Fruit fly (Drosophila melanogaster): Measurements from ENCODE around the gene poe.
A peak's percentile ranks its signal among the peaks of the same experiment; 100 is the strongest.

The poe gene

DNA sequence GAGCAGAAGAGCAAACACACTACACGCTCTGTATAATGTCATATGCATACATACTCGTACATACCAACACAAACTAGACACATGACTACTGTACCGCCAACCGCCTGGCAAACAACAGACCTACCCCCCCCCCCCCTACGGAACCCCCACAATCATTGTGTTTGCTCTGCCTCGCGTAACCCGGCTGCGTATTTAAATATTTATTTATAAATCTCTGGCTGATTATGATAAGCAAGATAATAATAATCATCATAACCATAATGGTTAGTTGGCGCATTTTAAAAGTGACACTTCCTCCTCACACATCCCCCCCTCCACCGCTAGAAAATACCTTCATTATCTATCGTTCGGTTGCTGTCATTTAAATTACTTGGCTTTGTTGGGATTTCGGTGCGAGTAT is 26.0 kb upstream of the poe start (continued):
- TF ChIP-seq ewg (GFP tag; optimal IDR thresholded peaks at IDR 0.05) (peak; percentile 19), lola (GFP tag; optimal IDR thresholded peaks at IDR 0.05) (peak in 1 of 3 experiments; percentile 20), amos (GFP tag; IDR thresholded peaks at IDR 0.05; ENCODE audit: partially characterized antibody) (no peak), CG2875 (GFP tag; optimal IDR thresholded peaks at IDR 0.05) (peak; percentile 65), CG10147 (GFP tag; optimal IDR thresholded peaks at IDR 0.05) (peak; percentile 52), kah (GFP tag; optimal IDR thresholded peaks at IDR 0.05) (peak; percentile 40), ara (GFP tag; IDR thresholded peaks at IDR 0.05) (no peak), Elba2 (GFP tag; optimal IDR thresholded peaks at IDR 0.05) (no peak), CG13424 (tag; optimal IDR thresholded peaks at IDR 0.05) (peak; percentile 50), CG17568 (GFP tag; optimal IDR thresholded peaks at IDR 0.05) (peak; percentile 73), E2f1 (GFP tag; IDR thresholded peaks at IDR 0.05) (peak; percentile 40; the same call in 1 of the 2 replicates), CG12299 (tag; optimal IDR thresholded peaks at IDR 0.05) (peak; percentile 44), HLHmδ (GFP tag; optimal IDR thresholded peaks at IDR 0.05) (no peak), CG31224 (GFP tag; IDR thresholded peaks at IDR 0.05) (peak; percentile 31; the same call in 1 of the 2 replicates), CoRest (tag; optimal IDR thresholded peaks at IDR 0.05) (peak; percentile 39), CG1024 (GFP tag; IDR thresholded peaks at IDR 0.05) (peak; percentile 17; the same call in 1 of the 2 replicates), CG1832 (GFP tag; optimal IDR thresholded peaks at IDR 0.05) (no peak), CTCF (GFP tag; optimal IDR thresholded peaks at IDR 0.05) (peak; percentile 12), cato (GFP tag; optimal IDR thresholded peaks at IDR 0.05; ENCODE audit: borderline replicate concordance) (no peak), CG7839 (tag; optimal IDR thresholded peaks at IDR 0.05) (peak; percentile 42), psq (GFP tag; optimal IDR thresholded peaks at IDR 0.05) (no peak), CG6654 (GFP tag; optimal IDR thresholded peaks at IDR 0.05) (peak; percentile 17), Awh (GFP tag; IDR thresholded peaks at IDR 0.05) (peak; percentile 53; the same call in 1 of the 2 replicates), CG12071 (GFP tag; optimal IDR thresholded peaks at IDR 0.05) (peak; percentile 78), CG12659 (GFP tag; optimal IDR thresholded peaks at IDR 0.05) (peak; percentile 37), fd64A (GFP tag; optimal IDR thresholded peaks at IDR 0.05) (peak; percentile 71), CG32772 (GFP tag; IDR thresholded peaks at IDR 0.05) (no peak), CG6813 (GFP tag; optimal IDR thresholded peaks at IDR 0.05) (peak; percentile 81), CG3407 (GFP tag; optimal IDR thresholded peaks at IDR 0.05) (peak; percentile 61), CG12104 (GFP tag; optimal IDR thresholded peaks at IDR 0.05) (peak; percentile 55), ham (GFP tag; IDR thresholded peaks at IDR 0.05) (no peak), CG17912 (GFP tag; optimal IDR thresholded peaks at IDR 0.05) (peak; percentile 48), Dref (GFP tag; IDR thresholded peaks at IDR 0.05) (no peak), CG9727 (GFP tag; optimal IDR thresholded peaks at IDR 0.05) (peak; percentile 63), mirr (GFP tag; optimal IDR thresholded peaks at IDR 0.05) (peak; percentile 66), H2.0 (GFP tag; IDR thresholded peaks at IDR 0.05) (no peak), CG15696 (tag; optimal IDR thresholded peaks at IDR 0.05) (peak; percentile 61), inv (GFP tag; IDR thresholded peaks at IDR 0.05; ENCODE audit: partially characterized antibody) (0 out of 2 replicates have a peak, but pooled peaks have one; percentile 1), dmrt99B (tag; optimal IDR thresholded peaks at IDR 0.05) (peak; percentile 51), vfl (GFP tag; optimal IDR thresholded peaks at IDR 0.05) (no peak), bsh (GFP tag; optimal IDR thresholded peaks at IDR 0.05) (peak in 1 of 2 experiments; percentile 53), CG1233 (GFP tag; optimal IDR thresholded peaks at IDR 0.05) (peak; percentile 76), CG11247 (GFP tag; IDR thresholded peaks at IDR 0.05) (0 out of 2 replicates have a peak, but pooled peaks have one; percentile 21), Lhr (GFP tag; optimal IDR thresholded peaks at IDR 0.05) (peak; percentile 33), abd-A (tag; optimal IDR thresholded peaks at IDR 0.05) (peak; percentile 76), Rx (GFP tag; IDR thresholded peaks at IDR 0.05) (no peak), CG7987 (GFP tag; optimal IDR thresholded peaks at IDR 0.05) (peak; percentile 83), CG6254 (GFP tag; optimal IDR thresholded peaks at IDR 0.05) (peak; percentile 7), CG3281 (GFP tag; optimal IDR thresholded peaks at IDR 0.05) (peak; percentile 73)
